Fruit fly (Drosophila melanogaster): ENCODE data around the gene GatA.

Gene GatA

DNA sequence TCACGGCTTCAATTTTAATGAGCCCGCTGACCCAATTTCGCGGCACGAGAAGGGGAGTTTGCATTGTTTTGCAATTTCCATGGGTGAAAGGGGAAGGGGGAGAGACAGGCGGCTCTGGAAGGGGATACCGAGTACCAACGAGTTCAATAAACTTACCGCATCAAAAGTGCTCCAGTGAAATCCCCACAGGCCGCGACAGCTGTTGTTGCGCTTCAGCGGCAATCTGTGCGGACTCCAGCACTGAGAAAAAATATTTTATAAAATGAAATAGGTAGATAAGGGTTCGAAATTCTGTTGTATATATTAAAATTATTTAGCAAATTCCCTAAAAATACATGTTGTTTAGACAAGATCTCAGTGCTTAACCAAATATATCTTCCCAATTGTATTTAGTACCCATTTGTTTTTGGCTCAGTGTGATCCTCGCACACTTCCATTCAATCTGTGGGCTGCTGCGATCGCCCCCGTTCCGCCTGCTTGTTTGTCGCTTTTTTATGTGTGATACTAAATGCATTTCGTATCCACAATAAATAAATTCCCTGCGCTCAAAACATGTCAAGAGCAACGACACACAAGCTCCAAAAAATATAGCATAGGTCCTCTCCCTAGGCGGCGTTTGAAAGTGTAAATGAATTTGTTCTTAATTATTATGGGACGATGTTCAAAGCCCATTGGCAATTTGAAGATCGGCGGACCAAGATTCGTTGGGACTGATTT lies 32.9 kb downstream of the GatA start (continued):
- TF ChIP-seq Drgx (GFP tag; IDR thresholded peaks at IDR 0.05) (peak; percentile 88), CG3407 (GFP tag; optimal IDR thresholded peaks at IDR 0.05) (peak; percentile 78), CG43689 (GFP tag; IDR thresholded peaks at IDR 0.05) (peak; percentile 56), CG2199 (GFP tag; IDR thresholded peaks at IDR 0.05) (peak; percentile 82; the same call in 2 of the 3 replicates), CG16863 (GFP tag; optimal IDR thresholded peaks at IDR 0.05) (peak; percentile 68), az2 (GFP tag; optimal IDR thresholded peaks at IDR 0.05) (peak; percentile 85), HHEX (GFP tag; optimal IDR thresholded peaks at IDR 0.05) (peak; percentile 70), sd (tag; optimal IDR thresholded peaks at IDR 0.05) (no peak), cas (GFP tag; IDR thresholded peaks at IDR 0.05) (no peak), hth (optimal IDR thresholded peaks at IDR 0.05) (no peak), grau (tag; optimal IDR thresholded peaks at IDR 0.05) (peak; percentile 75), MESR4 (GFP tag; optimal IDR thresholded peaks at IDR 0.05) (no peak), pfk (GFP tag; optimal IDR thresholded peaks at IDR 0.05) (no peak), fd96Cb (tag; optimal IDR thresholded peaks at IDR 0.05) (peak; percentile 87), CG30431 (GFP tag; optimal IDR thresholded peaks at IDR 0.05) (peak; percentile 56), CG1602 (GFP tag; optimal IDR thresholded peaks at IDR 0.05) (peak; percentile 69), luna (GFP tag; optimal IDR thresholded peaks at IDR 0.05) (no peak), tna (GFP tag; IDR thresholded peaks at IDR 0.05; ENCODE audit: partially characterized antibody) (no peak), wdn (GFP tag; IDR thresholded peaks at IDR 0.05) (0 out of 2 replicates have a peak, but pooled peaks have one; percentile 26), abd-A (tag; optimal IDR thresholded peaks at IDR 0.05) (no peak), CG16815 (GFP tag; optimal IDR thresholded peaks at IDR 0.05) (peak; percentile 53), crp (GFP tag; optimal IDR thresholded peaks at IDR 0.05) (peak in 1 of 2 experiments; percentile 41), bbx (GFP tag; IDR thresholded peaks at IDR 0.05; ENCODE audit: partially characterized antibody) (no peak), CG2116 (GFP tag; optimal IDR thresholded peaks at IDR 0.05) (peak; percentile 41), CG14965 (GFP tag; optimal IDR thresholded peaks at IDR 0.05; ENCODE audit: borderline replicate concordance) (no peak), CG11247 (GFP tag; IDR thresholded peaks at IDR 0.05) (no peak), CG7786 (GFP tag; optimal IDR thresholded peaks at IDR 0.05) (peak; percentile 27), Dip2 (GFP tag; IDR thresholded peaks at IDR 0.05) (no peak), Gsc (GFP tag; IDR thresholded peaks at IDR 0.05) (peak; percentile 55; the same call in 1 of the 2 replicates), CG32532 (GFP tag; IDR thresholded peaks at IDR 0.05) (peak; percentile 25; the same call in 1 of the 2 replicates), Abd-B (GFP tag; optimal IDR thresholded peaks at IDR 0.05) (peak; percentile 70), CG11093 (GFP tag; IDR thresholded peaks at IDR 0.05) (peak; percentile 65; the same call in 2 of the 3 replicates), CG10959 (GFP tag; IDR thresholded peaks at IDR 0.05) (peak; percentile 60; the same call in 1 of the 2 replicates), tll (GFP tag; optimal IDR thresholded peaks at IDR 0.05) (no peak), Bteb2 (GFP tag; optimal IDR thresholded peaks at IDR 0.05) (peak; percentile 23), CG5245 (GFP tag; optimal IDR thresholded peaks at IDR 0.05) (peak; percentile 75), fd3F (GFP tag; optimal IDR thresholded peaks at IDR 0.05) (peak; percentile 15), org-1 (GFP tag; optimal IDR thresholded peaks at IDR 0.05) (peak; percentile 50), CG6683 (GFP tag; optimal IDR thresholded peaks at IDR 0.05) (peak; percentile 17), pita (GFP tag; optimal IDR thresholded peaks at IDR 0.05) (no peak), chif (GFP tag; optimal IDR thresholded peaks at IDR 0.05) (peak; percentile 48 to 78), CG4854 (GFP tag; optimal IDR thresholded peaks at IDR 0.05) (peak; percentile 60), klu (GFP tag; IDR thresholded peaks at IDR 0.05) (0 out of 2 replicates have a peak, but pooled peaks have one; percentile 38), CG17361 (GFP tag; IDR thresholded peaks at IDR 0.05) (peak; percentile 80), Asciz (GFP tag; optimal IDR thresholded peaks at IDR 0.05) (peak; percentile 89), slp2 (GFP tag; optimal IDR thresholded peaks at IDR 0.05) (peak; percentile 59), cg (GFP tag; optimal IDR thresholded peaks at IDR 0.05) (no peak), twi (tag; optimal IDR thresholded peaks at IDR 0.05) (peak; percentile 73), amos (GFP tag; IDR thresholded peaks at IDR 0.05; ENCODE audit: partially characterized antibody) (no peak)
